Fruit fly (Drosophila melanogaster): ENCODE measurements around the gene vri.

The vri gene

dm6 chr2L:5278309-5279130 lies 10.2 kb upstream of the vri start, which contains the start of the genes Nin and Bub1 (continued):
- TF ChIP-seq Eip74EF (GFP tag; optimal IDR thresholded peaks at IDR 0.05) (no peak), CTCF (GFP tag; optimal IDR thresholded peaks at IDR 0.05) (peak; percentile 92), Dll (GFP tag; IDR thresholded peaks at IDR 0.05; ENCODE audit: partially characterized antibody) (peak; percentile 82), CG6272 (GFP tag; IDR thresholded peaks at IDR 0.05) (peak; percentile 72), mirr (GFP tag; optimal IDR thresholded peaks at IDR 0.05) (no peak), corto (GFP tag; optimal IDR thresholded peaks at IDR 0.05) (no peak), CG2678 (tag; optimal IDR thresholded peaks at IDR 0.05) (no peak), CG31365 (tag; optimal IDR thresholded peaks at IDR 0.05) (no peak), Atf6 (GFP tag; IDR thresholded peaks at IDR 0.05) (no peak), sr (GFP tag; IDR thresholded peaks at IDR 0.05) (peak; percentile 73; the same call in 2 of the 3 replicates), CG8281 (tag; optimal IDR thresholded peaks at IDR 0.05) (no peak), kay (GFP tag; optimal IDR thresholded peaks at IDR 0.05) (no peak), Ets97D (GFP tag; optimal IDR thresholded peaks at IDR 0.05) (no peak)

- no peak for TF ChIP-seq Max (GFP tag; optimal IDR thresholded peaks at IDR 0.05)
- no peak for TF ChIP-seq gcm2 (GFP tag; optimal IDR thresholded peaks at IDR 0.05)
- peak; percentile 35 for TF ChIP-seq CG5180 (GFP tag; optimal IDR thresholded peaks at IDR 0.05)
- 0 out of 3 replicates have a peak, but pooled peaks have one; percentile 16 for TF ChIP-seq Doc3 (GFP tag; IDR thresholded peaks at IDR 0.05; ENCODE audit: partially characterized antibody)
- TF ChIP-seq nom (GFP tag; optimal IDR thresholded peaks at IDR 0.05), result peak; percentile 64
Observed at dm6 chr2L:5284820-5285219, 3.9 kb upstream of the vri start.

dm6 chr2L:5285860-5286259 lies 2.9 kb upstream of the vri start:
- no peak for TF ChIP-seq CG18262 (tag; optimal IDR thresholded peaks at IDR 0.05)
- no peak for TF ChIP-seq nom (GFP tag; optimal IDR thresholded peaks at IDR 0.05)
- no peak for TF ChIP-seq nau (GFP tag; optimal IDR thresholded peaks at IDR 0.05)
- TF ChIP-seq CG12942 (GFP tag; optimal IDR thresholded peaks at IDR 0.05), result no peak
- TF ChIP-seq Pdp1 (GFP tag; optimal IDR thresholded peaks at IDR 0.05), result peak in 1 of 2 experiments; percentile 29
- TF ChIP-seq exex (tag; optimal IDR thresholded peaks at IDR 0.05), result peak; percentile 48
- TF ChIP-seq Hsf (GFP tag; optimal IDR thresholded peaks at IDR 0.05), result no peak
- peak; percentile 0 for TF ChIP-seq CG34376 (GFP tag; optimal IDR thresholded peaks at IDR 0.05)
- TF ChIP-seq CG12659 (GFP tag; optimal IDR thresholded peaks at IDR 0.05), result no peak
- TF ChIP-seq Aef1 (GFP tag; IDR thresholded peaks at IDR 0.05), result no peak
- TF ChIP-seq hth (optimal IDR thresholded peaks at IDR 0.05), result no peak
- no peak for TF ChIP-seq CG11456 (GFP tag; IDR thresholded peaks at IDR 0.05)
- TF ChIP-seq Hey (tag; optimal IDR thresholded peaks at IDR 0.05), result no peak
- no peak for TF ChIP-seq Hmx (GFP tag; optimal IDR thresholded peaks at IDR 0.05)
- no peak for TF ChIP-seq CG8359 (GFP tag; optimal IDR thresholded peaks at IDR 0.05; ENCODE audit: borderline replicate concordance)
- no peak for TF ChIP-seq ato (GFP tag; IDR thresholded peaks at IDR 0.05; ENCODE audit: partially characterized antibody)
- no peak for TF ChIP-seq sc (optimal IDR thresholded peaks at IDR 0.05)
- no peak for TF ChIP-seq sc (GFP tag; optimal IDR thresholded peaks at IDR 0.05)
- TF ChIP-seq Dek (tag; optimal IDR thresholded peaks at IDR 0.05), result no peak
- no peak for TF ChIP-seq fd64A (GFP tag; optimal IDR thresholded peaks at IDR 0.05)
- no peak for TF ChIP-seq repo (GFP tag; optimal IDR thresholded peaks at IDR 0.05)
- TF ChIP-seq sug (tag; optimal IDR thresholded peaks at IDR 0.05), result peak; percentile 95
- no peak for TF ChIP-seq h (optimal IDR thresholded peaks at IDR 0.05)
- no peak for TF ChIP-seq CG11723 (GFP tag; optimal IDR thresholded peaks at IDR 0.05)
- no peak for TF ChIP-seq CG14965 (GFP tag; optimal IDR thresholded peaks at IDR 0.05; ENCODE audit: borderline replicate concordance)
- no peak for TF ChIP-seq CG1529 (GFP tag; optimal IDR thresholded peaks at IDR 0.05)
- TF ChIP-seq ham (GFP tag; IDR thresholded peaks at IDR 0.05), result no peak
- no peak for TF ChIP-seq en (GFP tag; optimal IDR thresholded peaks at IDR 0.05)
- TF ChIP-seq gcm2 (GFP tag; optimal IDR thresholded peaks at IDR 0.05), result no peak
- TF ChIP-seq CG3995 (GFP tag; optimal IDR thresholded peaks at IDR 0.05), result no peak
- no peak for TF ChIP-seq pzg (GFP tag; optimal IDR thresholded peaks at IDR 0.05)

Measured in whole organism, embryonic.